Worm (Caenorhabditis elegans): ENCODE results near the gene Y66A7A.7.

Y66A7A.7 gene

DNA sequence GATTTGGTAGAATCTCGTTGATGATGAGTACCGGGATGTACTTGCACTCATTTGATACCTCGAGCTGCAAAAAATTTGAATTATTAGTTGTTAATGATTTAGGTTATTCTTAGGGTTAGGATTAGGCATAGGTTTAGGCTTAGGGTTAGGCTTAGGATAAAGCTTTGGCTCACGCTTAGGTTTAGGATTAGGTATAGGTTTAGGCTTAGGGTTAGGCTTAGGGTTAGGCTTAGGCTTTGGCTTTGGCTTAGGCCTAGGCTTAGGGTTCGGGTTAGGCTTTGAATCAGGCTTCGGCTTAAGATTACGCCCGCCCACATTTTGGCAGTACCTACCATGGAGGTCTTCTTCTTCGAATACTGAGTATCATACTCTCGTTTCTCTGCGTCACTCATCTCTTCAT lies 5.7 kb upstream of the Y66A7A.7 start:
- TF ChIP-seq ets-5 (GFP tag; IDR thresholded peaks at IDR 0.05) (no peak), elt-3 (tag; optimal IDR thresholded peaks at IDR 0.05) (no peak), elt-2 (tag; optimal IDR thresholded peaks at IDR 0.05) (no peak), dsc-1 (tag; optimal IDR thresholded peaks at IDR 0.05) (no peak), nhr-12 (tag; optimal IDR thresholded peaks at IDR 0.05) (no peak), fkh-10 (GFP tag; optimal IDR thresholded peaks at IDR 0.05) (no peak), aly-2 (tag; optimal IDR thresholded peaks at IDR 0.05) (no peak), rnt-1 (tag; optimal IDR thresholded peaks at IDR 0.05) (no peak), fkh-4 (tag; optimal IDR thresholded peaks at IDR 0.05; ENCODE audit: borderline replicate concordance) (no peak), unc-30 (tag; optimal IDR thresholded peaks at IDR 0.05) (no peak), irx-1 (tag; optimal IDR thresholded peaks at IDR 0.05) (no peak), skn-1 (tag; optimal IDR thresholded peaks at IDR 0.05) (no peak)

DNA sequence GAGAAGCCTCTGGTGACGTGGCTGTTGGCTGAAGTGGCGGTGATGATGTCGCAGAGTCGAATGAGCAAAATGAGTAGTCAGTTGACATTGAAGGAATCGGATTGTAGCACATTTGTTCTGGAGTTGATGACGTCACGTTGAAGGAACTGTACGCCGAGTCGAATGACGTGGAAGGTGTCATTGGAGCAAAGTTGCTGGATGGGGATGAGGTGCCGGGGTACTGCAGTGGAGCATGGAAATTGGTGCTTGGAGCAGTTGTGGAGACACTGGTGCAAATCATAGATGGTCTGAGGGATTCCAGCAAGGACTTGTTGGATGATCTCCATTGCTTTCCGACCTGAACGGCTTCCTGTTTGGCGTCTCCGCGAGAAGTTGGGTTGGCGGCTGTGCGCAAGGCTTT lies 4.2 kb upstream of the Y66A7A.7 start:
- no peak for TF ChIP-seq nhr-84 (tag; optimal IDR thresholded peaks at IDR 0.05)
- TF ChIP-seq egl-27 (tag; optimal IDR thresholded peaks at IDR 0.05) = no peak
- no peak for TF ChIP-seq elt-2 (tag; optimal IDR thresholded peaks at IDR 0.05)
- TF ChIP-seq mef-2 (tag; optimal IDR thresholded peaks at IDR 0.05) = no peak
- no peak for TF ChIP-seq zip-4 (GFP tag; optimal IDR thresholded peaks at IDR 0.05)

DNA sequence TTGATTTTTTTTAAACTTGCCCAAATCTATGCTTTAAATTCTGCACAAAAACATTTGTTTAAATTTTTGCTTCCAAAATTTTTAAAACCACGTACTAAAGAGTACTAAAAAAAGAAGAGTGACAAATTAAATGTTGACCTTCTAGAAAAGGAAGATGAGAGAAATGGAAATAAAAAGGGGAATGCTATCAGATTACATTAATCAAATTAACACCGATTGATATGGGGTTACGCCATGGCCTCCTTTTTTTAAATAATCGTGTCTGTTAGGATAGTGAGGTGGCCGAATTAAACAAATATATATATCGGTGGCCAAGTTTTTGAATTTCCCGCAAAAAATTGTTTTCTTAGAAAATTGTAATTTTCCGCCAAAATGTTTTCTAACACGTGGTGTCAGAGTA lies 3.1 kb upstream of the Y66A7A.7 start:
- TF ChIP-seq elt-3 (tag; optimal IDR thresholded peaks at IDR 0.05) = peak in 1 of 6 experiments; percentile 77
- TF ChIP-seq blmp-1 (tag; optimal IDR thresholded peaks at IDR 0.05) = peak; percentile 25
- no peak for TF ChIP-seq sup-37 (GFP tag; optimal IDR thresholded peaks at IDR 0.05)

DNA sequence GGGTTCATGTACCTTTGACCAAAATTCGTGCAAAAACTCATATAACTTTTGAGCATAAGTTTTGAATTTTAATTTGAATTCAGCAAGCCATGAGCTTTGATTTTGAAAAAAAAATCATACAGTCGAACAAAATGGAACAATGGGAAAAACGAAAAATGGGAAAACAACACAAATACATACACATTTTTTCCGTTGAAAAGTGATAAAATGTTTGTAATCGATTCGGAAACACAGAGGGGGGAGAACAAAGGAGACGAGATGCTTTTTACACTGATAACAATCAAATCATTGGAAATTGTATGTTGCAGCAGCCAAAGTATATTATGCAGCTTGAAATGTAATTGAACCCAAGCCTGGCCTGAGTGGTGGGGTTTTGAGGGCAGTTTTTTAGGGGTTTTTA lies 1.9 kb upstream of the Y66A7A.7 start:
- no peak for TF ChIP-seq nhr-28 (tag; optimal IDR thresholded peaks at IDR 0.05)
- TF ChIP-seq vab-15 (tag; optimal IDR thresholded peaks at IDR 0.05) = no peak
- TF ChIP-seq lin-39 (tag; optimal IDR thresholded peaks at IDR 0.05) = no peak
- no peak for TF ChIP-seq nhr-47 (tag; optimal IDR thresholded peaks at IDR 0.05)
- no peak for TF ChIP-seq fkh-4 (tag; optimal IDR thresholded peaks at IDR 0.05; ENCODE audit: borderline replicate concordance)
- TF ChIP-seq nhr-237 (tag; optimal IDR thresholded peaks at IDR 0.05) = no peak
- TF ChIP-seq skn-1 (tag; optimal IDR thresholded peaks at IDR 0.05) = no peak
- no peak for TF ChIP-seq xbp-1 (tag; optimal IDR thresholded peaks at IDR 0.05)
- TF ChIP-seq ceh-8 (GFP tag; optimal IDR thresholded peaks at IDR 0.05) = no peak
- TF ChIP-seq hlh-17 (GFP tag; optimal IDR thresholded peaks at IDR 0.05; ENCODE audit: borderline replicate concordance) = no peak
- TF ChIP-seq egl-27 (tag; optimal IDR thresholded peaks at IDR 0.05) = no peak

DNA sequence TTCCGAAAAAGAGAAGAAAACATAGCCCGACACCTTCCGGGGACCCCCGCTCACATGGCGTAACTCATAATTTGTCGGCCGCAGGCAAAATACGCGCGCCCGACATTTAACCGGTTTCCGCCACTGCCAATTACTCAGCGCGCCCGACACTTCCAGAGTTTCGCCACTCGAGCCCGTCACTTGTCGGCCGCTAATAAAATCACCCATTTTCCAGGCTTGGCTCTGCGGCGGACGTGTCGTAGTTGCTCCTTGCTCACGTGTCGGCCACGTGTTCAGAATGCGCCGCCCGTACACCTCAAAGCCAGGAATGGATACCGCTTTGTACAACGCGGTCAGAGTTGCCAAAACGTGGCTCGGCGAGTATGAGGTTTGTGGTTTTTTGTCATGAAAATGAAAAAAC lies 1.6 kb downstream of the Y66A7A.7 start:
- TF ChIP-seq unc-130 (tag; optimal IDR thresholded peaks at IDR 0.05) (no peak), egl-13 (tag; optimal IDR thresholded peaks at IDR 0.05) (no peak), unc-86 (tag; optimal IDR thresholded peaks at IDR 0.05) (no peak), alr-1 (tag; optimal IDR thresholded peaks at IDR 0.05; ENCODE audit: borderline replicate concordance) (no peak)

ce11 chrIII:11624838-11625292 lies 4.4 kb downstream of the Y66A7A.7 start, which contains the start of gene gly-8:
TSS of gene gly-8 (plus strand) at chrIII:11625242.
- TF ChIP-seq nhr-237 (tag; optimal IDR thresholded peaks at IDR 0.05) (no peak), snpc-4 (tag; optimal IDR thresholded peaks at IDR 0.05) (no peak), pqm-1 (tag; optimal IDR thresholded peaks at IDR 0.05) (no peak), elt-3 (tag; optimal IDR thresholded peaks at IDR 0.05) (peak in 1 of 6 experiments; percentile 33), ces-1 (GFP tag; optimal IDR thresholded peaks at IDR 0.05) (no peak), lin-35 (GFP tag; optimal IDR thresholded peaks at IDR 0.05) (peak in 1 of 2 experiments; percentile 8), ama-1 (optimal IDR thresholded peaks at IDR 0.05) (no peak), mep-1 (tag; optimal IDR thresholded peaks at IDR 0.05) (no peak), nhr-20 (tag; optimal IDR thresholded peaks at IDR 0.05) (no peak), swsn-7 (tag; optimal IDR thresholded peaks at IDR 0.05) (no peak), hlh-17 (GFP tag; optimal IDR thresholded peaks at IDR 0.05; ENCODE audit: borderline replicate concordance) (no peak), hpl-2 (GFP tag; optimal IDR thresholded peaks at IDR 0.05) (no peak), fos-1 (tag; optimal IDR thresholded peaks at IDR 0.05) (no peak), hlh-4 (tag; optimal IDR thresholded peaks at IDR 0.05) (no peak), lsy-2 (tag; optimal IDR thresholded peaks at IDR 0.05) (no peak), fkh-8 (tag; optimal IDR thresholded peaks at IDR 0.05) (no peak), lin-13 (GFP tag; optimal IDR thresholded peaks at IDR 0.05) (no peak), fkh-10 (GFP tag; optimal IDR thresholded peaks at IDR 0.05) (no peak), ceh-63 (GFP tag; optimal IDR thresholded peaks at IDR 0.05) (no peak)

Data from whole organism, L1 larva.